Worm (Caenorhabditis elegans): ENCODE results near the gene ZC449.2.

Gene ZC449.2

ce11 chrX:5009000-5009399 lies 12.1 kb upstream of the ZC449.2 start, which contains the start of gene hsd-3:
Gene hsd-3 (plus strand): TSS chrX:5009300.
- TF ChIP-seq unc-62 (GFP tag; optimal IDR thresholded peaks at IDR 0.05), result no peak

- TF ChIP-seq unc-62 (GFP tag; optimal IDR thresholded peaks at IDR 0.05), result no peak
These were observed 7.3 kb upstream of the ZC449.2 start, which contains the start of gene ZC449.7 for ce11 chrX:5013826-5014225. Gene ZC449.7 (plus strand): TSS chrX:5014074.

- TF ChIP-seq unc-62 (GFP tag; optimal IDR thresholded peaks at IDR 0.05), result no peak
These were observed 5.3 kb upstream of the ZC449.2 start, which contains the start of gene ZC449.8 for ce11 chrX:5015775-5016174. Gene ZC449.8 (plus strand): TSS chrX:5016075.

- TF ChIP-seq unc-62 (GFP tag; optimal IDR thresholded peaks at IDR 0.05), result no peak
These were observed 3.5 kb upstream of the ZC449.2 start, which contains the start of gene sek-3 for ce11 chrX:5017591-5017990. Gene sek-3 (plus strand): TSS chrX:5017891.

DNA sequence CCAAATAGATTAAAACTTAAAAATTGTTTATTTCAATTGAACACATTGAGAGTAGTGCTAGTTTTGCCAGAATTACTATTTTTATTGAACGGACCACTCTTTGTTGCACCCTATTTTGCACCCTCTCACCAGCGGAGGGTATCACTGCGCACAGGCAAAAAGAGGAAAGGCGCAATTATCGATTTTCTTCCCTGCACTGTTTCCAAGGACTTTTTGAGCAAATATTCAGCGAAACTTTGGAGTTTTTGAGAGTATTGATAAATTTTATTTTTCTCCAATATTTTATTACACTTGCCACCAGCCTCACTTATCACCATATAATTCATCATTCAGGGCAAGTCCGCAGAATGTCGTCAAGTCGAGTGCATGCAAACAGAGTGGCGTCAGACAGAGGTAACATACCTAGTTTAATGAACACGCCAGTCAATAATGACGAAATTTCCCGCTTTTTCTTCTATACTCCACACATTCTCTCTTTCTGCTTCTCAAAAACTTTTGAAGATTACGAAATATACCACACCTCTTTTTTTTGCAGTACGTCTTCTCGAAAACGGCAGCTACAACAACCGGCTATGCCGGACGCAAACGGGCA lies 2.9 kb upstream of the ZC449.2 start:
- TF ChIP-seq unc-62 (GFP tag; optimal IDR thresholded peaks at IDR 0.05), result no peak

- TF ChIP-seq unc-62 (GFP tag; optimal IDR thresholded peaks at IDR 0.05), result no peak
These were observed 1.6 kb downstream of the ZC449.2 start for ce11 chrX:5022682-5023081.

ce11 chrX:5024300-5024699 lies 3.2 kb downstream of the ZC449.2 start, which contains the start of gene ZC449.1:
Gene ZC449.1 (plus strand): TSS chrX:5024420.
- no peak for TF ChIP-seq unc-62 (GFP tag; optimal IDR thresholded peaks at IDR 0.05)

ce11 chrX:5026461-5026860 lies 5.4 kb downstream of the ZC449.2 start:
- no peak for TF ChIP-seq unc-62 (GFP tag; optimal IDR thresholded peaks at IDR 0.05)

ce11 chrX:5027923-5028592 lies 7.0 kb downstream of the ZC449.2 start:
- no peak for TF ChIP-seq unc-62 (GFP tag; optimal IDR thresholded peaks at IDR 0.05)

DNA sequence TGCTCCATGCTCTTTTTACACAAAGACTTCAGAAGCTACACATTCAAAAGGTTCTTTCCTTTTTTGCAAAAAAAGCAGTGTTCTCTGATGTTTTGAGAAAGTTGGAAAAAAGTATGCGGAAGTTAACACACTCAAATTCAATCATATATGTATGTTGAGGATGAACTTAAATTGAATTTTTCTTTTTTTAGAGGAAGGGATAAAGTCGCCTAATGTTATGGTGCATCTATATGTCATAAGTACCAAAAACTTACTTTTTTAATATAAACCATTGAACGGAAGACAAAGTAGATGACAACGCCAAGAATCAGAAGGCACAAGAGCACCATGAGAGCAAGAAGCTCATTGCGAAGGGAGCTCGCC lies 7.5 kb downstream of the ZC449.2 start:
- no peak for TF ChIP-seq unc-62 (GFP tag; optimal IDR thresholded peaks at IDR 0.05)

ce11 chrX:5031742-5032141 lies 10.7 kb downstream of the ZC449.2 start:
- no peak for TF ChIP-seq unc-62 (GFP tag; optimal IDR thresholded peaks at IDR 0.05)

ce11 chrX:5033868-5034267 lies 12.8 kb downstream of the ZC449.2 start, which contains the start of gene ZC449.4:
Gene ZC449.4 (minus strand): TSS chrX:5033968.
- TF ChIP-seq unc-62 (GFP tag; optimal IDR thresholded peaks at IDR 0.05), result no peak

DNA sequence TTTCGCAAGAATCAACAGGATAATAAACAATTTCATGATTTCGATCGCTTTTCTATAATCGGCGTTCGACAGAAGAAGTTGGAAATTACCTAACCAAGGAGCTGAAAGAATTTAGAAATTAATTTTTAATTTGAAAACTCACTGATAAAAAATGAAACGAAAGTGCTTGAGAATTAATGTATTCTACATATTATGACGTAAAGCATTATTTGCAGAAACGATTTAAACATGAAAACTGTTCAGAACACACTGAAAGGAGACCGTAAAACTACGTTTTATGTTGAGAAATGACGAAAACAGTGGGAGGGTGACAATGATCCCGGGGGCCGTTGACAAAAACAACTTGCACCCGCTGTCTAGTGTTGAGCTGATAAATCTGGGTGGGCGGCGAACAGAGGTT lies 16.6 kb downstream of the ZC449.2 start, which contains the start of gene ZC449.5:
ZC449.5 (minus strand) TSS at position 101 of the 400 bp plus-strand sequence.
- TF ChIP-seq unc-62 (GFP tag; optimal IDR thresholded peaks at IDR 0.05), result no peak

DNA sequence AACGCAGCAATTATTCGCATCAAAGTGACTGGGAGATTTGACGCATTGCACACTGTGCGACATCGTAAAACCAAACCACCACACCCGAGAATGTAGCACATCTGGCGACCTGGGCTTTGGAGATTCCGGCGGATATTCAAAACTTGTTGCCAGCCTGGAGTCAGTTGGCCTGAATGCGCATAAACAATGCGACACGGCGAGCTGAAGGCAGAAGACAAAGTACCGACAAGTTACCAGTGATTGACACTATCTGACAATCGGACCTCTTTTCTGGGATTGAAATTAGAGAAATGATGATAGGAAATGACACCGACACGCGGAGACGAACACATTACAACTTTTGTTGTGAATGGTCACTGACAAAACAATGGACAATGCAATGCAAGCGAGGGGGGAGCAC lies 17.7 kb downstream of the ZC449.2 start:
- TF ChIP-seq unc-62 (GFP tag; optimal IDR thresholded peaks at IDR 0.05), result no peak

DNA sequence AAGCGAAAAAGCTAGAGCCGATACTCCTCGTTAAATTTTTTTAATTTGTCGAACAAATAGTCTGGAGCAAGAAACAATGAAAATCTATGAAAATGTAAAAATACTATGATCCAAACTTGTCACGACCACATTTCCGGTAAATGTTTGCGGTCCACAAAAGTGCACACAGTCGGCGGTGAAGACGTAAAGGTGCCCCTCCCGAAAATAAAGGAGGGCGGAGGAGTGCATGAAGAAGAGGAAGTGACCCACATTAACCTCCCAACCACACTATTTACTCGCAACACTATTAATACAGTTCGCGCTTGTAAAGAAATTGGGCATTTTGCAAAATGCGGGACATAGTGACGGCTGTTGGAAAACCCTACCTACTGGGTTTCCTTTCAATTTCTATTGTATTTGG lies 19.0 kb downstream of the ZC449.2 start:
- no peak for TF ChIP-seq unc-62 (GFP tag; optimal IDR thresholded peaks at IDR 0.05)

DNA sequence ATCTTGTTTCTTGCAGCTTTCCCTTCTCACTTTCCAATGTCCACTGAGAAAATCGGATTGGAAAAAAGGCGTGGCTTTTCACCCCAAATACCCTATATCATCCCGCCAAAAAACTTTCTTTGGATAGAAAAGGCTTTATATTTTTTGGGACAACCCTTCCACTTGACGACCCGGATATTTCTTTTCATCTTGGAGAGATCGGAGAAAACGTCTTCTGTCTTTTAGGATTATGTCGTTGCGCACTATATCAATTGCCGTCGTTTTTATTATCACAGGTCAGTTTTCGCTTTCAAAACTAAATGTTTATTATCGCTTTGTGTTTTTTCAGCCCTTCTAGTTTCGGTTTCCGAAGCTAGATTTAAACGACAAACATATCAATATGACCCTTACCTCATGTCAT lies 22.8 kb downstream of the ZC449.2 start, which contains the start of gene Y64H9A.2:
Y64H9A.2 (plus strand) TSS at position 90 of the 400 bp plus-strand sequence.
- TF ChIP-seq unc-62 (GFP tag; optimal IDR thresholded peaks at IDR 0.05), result no peak

DNA sequence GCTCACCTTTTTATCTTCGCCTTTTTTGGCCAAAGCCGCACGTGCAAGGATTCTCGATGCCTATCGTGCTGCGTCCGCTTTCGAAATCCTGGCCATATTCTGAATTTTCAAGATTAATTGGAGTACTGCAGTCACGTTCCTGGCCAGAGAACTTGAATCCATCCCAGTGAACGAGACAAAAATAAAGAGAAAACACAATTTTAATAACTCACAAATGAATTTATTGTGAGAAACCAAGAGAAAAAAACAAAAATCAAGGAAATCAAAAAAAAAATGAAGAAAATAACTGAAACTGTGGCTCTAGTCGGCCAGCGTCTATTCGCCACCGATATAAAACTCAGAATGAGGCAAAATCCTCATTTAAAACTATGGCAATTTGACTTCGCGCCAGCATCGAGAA lies 38.1 kb downstream of the ZC449.2 start, which contains the start of gene C24H10.4:
C24H10.4 (minus strand) TSS at position 101 of the 400 bp plus-strand sequence.
- TF ChIP-seq unc-62 (GFP tag; optimal IDR thresholded peaks at IDR 0.05), result no peak

Data from whole organism, dauer.